Fruit fly (Drosophila melanogaster) whole organism, wandering third instar larva: Measurements from ENCODE around the gene Alg14.
A peak's percentile ranks its signal among the peaks of the same experiment; 100 is the strongest.

Experiments
- CG9705 ChIP-seq: fragments of 200-800 bp; sonication (Bioruptor generic); optimal IDR thresholded peaks from 2 replicates; lab custom pipeline; 2018; ENCODE audit warnings: missing biosample characterization, mild to moderate bottlenecking, missing genetic modification characterization
- CrebA ChIP-seq: fragments of 200-800 bp; sonication (Bioruptor generic); optimal IDR thresholded peaks from 2 replicates; lab custom pipeline; 2016; ENCODE audit warnings: missing biosample characterization, mild to moderate bottlenecking, missing genetic modification characterization, borderline replicate concordance
- Dif ChIP-seq: fragments of 200-275, 200-300 bp; sonication (Bioruptor generic); optimal IDR thresholded peaks from 2 replicates; lab custom pipeline; 2018; ENCODE audit warnings: missing biosample characterization, missing genetic modification characterization; ENCODE audit not compliant: partially characterized antibody
- GATAd ChIP-seq: sonication (Bioruptor generic); optimal IDR thresholded peaks from 2 replicates; lab custom pipeline; 2016; ENCODE audit warnings: missing biosample characterization, missing genetic modification characterization
- HLH106 ChIP-seq: fragments of 200-800 bp; optimal IDR thresholded peaks from 3 replicates; lab custom pipeline; 2019; ENCODE audit warnings: missing biosample characterization, mild to moderate bottlenecking, missing genetic modification characterization, moderate library complexity
- Hnf4 ChIP-seq: fragments of 200-800 bp; sonication (Bioruptor generic); optimal IDR thresholded peaks from 2 replicates; lab custom pipeline; 2016; ENCODE audit warnings: missing biosample characterization, mild to moderate bottlenecking, missing genetic modification characterization
- Hr78 ChIP-seq: fragments of >200 bp; optimal IDR thresholded peaks from 2 replicates; lab custom pipeline; 2017; ENCODE audit warnings: missing biosample characterization, missing genetic modification characterization
- Jra ChIP-seq: sonication (Bioruptor generic); optimal IDR thresholded peaks from 2 replicates; lab custom pipeline; 2016; ENCODE audit warnings: missing biosample characterization, missing genetic modification characterization
- Mio ChIP-seq: sonication (Bioruptor generic); optimal IDR thresholded peaks from 2 replicates; lab custom pipeline; 2016; ENCODE audit warnings: missing biosample characterization, missing genetic modification characterization
- Myc ChIP-seq: fragments of >200 bp; optimal IDR thresholded peaks from 2 replicates; lab custom pipeline; 2017
- N ChIP-seq: fragments of >200 bp; optimal IDR thresholded peaks from 2 replicates; lab custom pipeline; 2018; ENCODE audit warnings: missing biosample characterization, missing external identifiers, missing genetic modification characterization
- OdsH ChIP-seq: fragments of 200-800 bp; sonication (Bioruptor generic); optimal IDR thresholded peaks from 2 replicates; lab custom pipeline; 2016; ENCODE audit warnings: missing biosample characterization, mild to moderate bottlenecking, missing genetic modification characterization
- Rel ChIP-seq, 2 experiments: fragments of 200-800 bp; sonication (Bioruptor generic) in 1 of 2; optimal IDR thresholded peaks; 2 replicates in 1 of 2; 3 replicates in 1 of 2; lab custom pipeline; 2016 to 2019; ENCODE audit warnings: mild to moderate bottlenecking in 2 of 2, missing biosample characterization in 2 of 2, missing genetic modification characterization in 2 of 2, moderate library complexity in 1 of 2
- Sp1 ChIP-seq: fragments of 200-800 bp; sonication (Bioruptor generic); optimal IDR thresholded peaks from 3 replicates; lab custom pipeline; 2019; ENCODE audit warnings: missing biosample characterization, mild to moderate bottlenecking, missing genetic modification characterization, moderate library complexity
- Vsx2 ChIP-seq: fragments of 200-300, 225-300 bp; sonication (Bioruptor generic); optimal IDR thresholded peaks from 2 replicates; lab custom pipeline; 2018; ENCODE audit warnings: missing biosample characterization, missing genetic modification characterization; ENCODE audit not compliant: partially characterized antibody
- dl ChIP-seq, 2 experiments: fragments of 175-275, 200-275 bp in 1 of 2; fragments of 200-275 bp in 1 of 2; sonication (Bioruptor generic); optimal IDR thresholded peaks; lab custom pipeline; 2018; ENCODE audit warnings: mild to moderate bottlenecking in 2 of 2, missing biosample characterization in 2 of 2, missing genetic modification characterization in 2 of 2, moderate library complexity in 2 of 2; ENCODE audit not compliant: partially characterized antibody in 2 of 2, insufficient read depth in 1 of 2
- dmrt93B ChIP-seq: fragments of 200-800 bp; sonication (Bioruptor generic); optimal IDR thresholded peaks from 2 replicates; lab custom pipeline; 2018; ENCODE audit warnings: missing biosample characterization, mild to moderate bottlenecking, missing genetic modification characterization
- ey ChIP-seq: fragments of 200-800 bp; sonication (Bioruptor generic); optimal IDR thresholded peaks from 2 replicates; lab custom pipeline; 2016; ENCODE audit warnings: missing biosample characterization, missing genetic modification characterization
- foxo ChIP-seq, 2 experiments: fragments of 200-800 bp; sonication (Bioruptor generic); optimal IDR thresholded peaks; 2 replicates in 1 of 2; 3 replicates in 1 of 2; lab custom pipeline; 2016 to 2017; ENCODE audit warnings: missing biosample characterization in 2 of 2, missing genetic modification characterization in 2 of 2
- h ChIP-seq: fragments of 200-800 bp; sonication (Bioruptor generic); optimal IDR thresholded peaks from 3 replicates; lab custom pipeline; 2016; ENCODE audit warnings: missing biosample characterization, mild to moderate bottlenecking, missing genetic modification characterization
- jim ChIP-seq: fragments of 175-275, 200-325 bp; sonication (Bioruptor generic); optimal IDR thresholded peaks from 2 replicates; lab custom pipeline; 2016; ENCODE audit warnings: missing biosample characterization, mild to moderate bottlenecking, missing genetic modification characterization
- lola ChIP-seq: fragments of >200 bp; optimal IDR thresholded peaks from 2 replicates; lab custom pipeline; 2017; ENCODE audit warnings: missing biosample characterization, missing genetic modification characterization
- pan ChIP-seq: fragments of >200 bp; optimal IDR thresholded peaks from 2 replicates; lab custom pipeline; 2017
- psq ChIP-seq: fragments of 200-800 bp; sonication (Bioruptor generic); optimal IDR thresholded peaks from 3 replicates; lab custom pipeline; 2017; ENCODE audit warnings: missing biosample characterization, mild to moderate bottlenecking, missing genetic modification characterization, moderate library complexity
- rgr ChIP-seq: fragments of 200-800 bp; sonication (Bioruptor generic); optimal IDR thresholded peaks from 3 replicates; lab custom pipeline; 2016; ENCODE audit warnings: missing biosample characterization, mild to moderate bottlenecking, missing genetic modification characterization
- sage ChIP-seq: fragments of 200-800 bp; sonication (Bioruptor generic); optimal IDR thresholded peaks from 2 replicates; lab custom pipeline; 2016; ENCODE audit warnings: missing biosample characterization, mild to moderate bottlenecking, missing genetic modification characterization
- sv ChIP-seq: fragments of 200-800 bp; sonication (Bioruptor generic); optimal IDR thresholded peaks from 3 replicates; lab custom pipeline; 2016; ENCODE audit warnings: missing biosample characterization, missing genetic modification characterization
- tai ChIP-seq: sonication (Bioruptor generic); optimal IDR thresholded peaks from 2 replicates; lab custom pipeline; 2016; ENCODE audit warnings: missing biosample characterization, missing genetic modification characterization
- usp ChIP-seq: fragments of >200 bp; optimal IDR thresholded peaks from 2 replicates; lab custom pipeline; 2017; ENCODE audit warnings: missing biosample characterization, missing genetic modification characterization
- woc ChIP-seq: sonication (Bioruptor generic); optimal IDR thresholded peaks from 2 replicates; lab custom pipeline; 2016; ENCODE audit warnings: missing biosample characterization, mild to moderate bottlenecking, missing genetic modification characterization

Gene Alg14

dm6 chrX:15453121-15453520 lies 18.8 kb upstream of the Alg14 start, which contains the start of gene CG11655 (continued):
- TF ChIP-seq Hr78, result no peak

dm6 chrX:15462436-15462857 lies 9.5 kb upstream of the Alg14 start, which contains the start of the genes shtd, CG6294 and CG6299:
shtd (minus strand) TSS chrX:15462441.
CG6294 (plus strand) TSS chrX:15462722.
CG6299 (plus strand) TSS chrX:15462722.
- TF ChIP-seq HLH106 (tag; lab: Kevin White, UChicago) (no peak), lola (no peak), sv (GFP tag; lab: Kevin White, UChicago) (peak; percentile 12), Dif (GFP tag; lab: Kevin White, UChicago) (peak; percentile 67), Myc (lab: Kevin White, UChicago) (peak; percentile 71), Vsx2 (peak; percentile 87)

DNA sequence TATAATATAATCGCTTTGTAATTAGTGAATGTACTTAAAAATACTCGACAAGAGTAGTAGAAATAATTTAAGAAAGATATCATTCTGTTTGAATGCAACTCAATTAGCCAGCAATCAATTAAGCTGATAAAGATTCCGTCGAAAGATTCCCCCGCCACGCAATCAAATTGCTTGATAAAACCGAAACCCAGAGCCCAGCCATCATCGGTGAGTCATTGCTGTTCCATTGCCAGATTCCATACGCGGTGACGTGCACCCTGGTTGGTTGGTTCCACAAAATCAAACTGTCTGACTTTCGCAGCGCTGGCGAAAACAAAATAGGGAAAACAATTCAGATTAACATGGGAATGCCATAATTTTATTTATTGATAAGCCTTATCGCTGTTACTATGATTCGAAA lies 7.4 kb upstream of the Alg14 start:
- TF ChIP-seq CrebA (GFP tag; lab: Kevin White, UChicago), result no peak
- TF ChIP-seq Rel (GFP tag; optimal IDR thresholded peaks at IDR 0.05; lab: Kevin White, UChicago), result no peak
- peak; percentile 87 for TF ChIP-seq Rel (tag; optimal IDR thresholded peaks at IDR 0.05; lab: Kevin White, UChicago)
- TF ChIP-seq OdsH (GFP tag; lab: Kevin White, UChicago), result no peak

DNA sequence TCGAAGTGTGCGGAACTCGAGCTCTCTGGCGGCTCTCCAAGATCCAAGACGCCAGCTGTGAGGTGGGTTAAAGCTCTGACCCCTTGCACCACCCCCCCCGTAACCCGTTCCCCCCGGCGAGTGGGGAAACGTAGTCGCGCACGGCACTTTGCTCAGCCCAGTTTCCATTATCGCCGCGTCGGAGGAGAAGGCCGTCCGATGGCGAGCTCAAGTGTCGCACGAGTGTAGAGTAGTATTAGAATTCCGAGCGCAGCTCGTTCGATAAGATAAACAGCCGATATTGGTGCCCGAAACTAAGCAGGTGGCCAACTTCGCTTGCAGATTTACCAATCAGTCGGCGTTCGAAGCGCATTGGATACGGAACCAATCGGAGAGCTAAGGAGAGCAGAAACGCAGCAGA lies 6.6 kb upstream of the Alg14 start:
- no peak for TF ChIP-seq jim
- no peak for TF ChIP-seq woc (GFP tag; lab: Kevin White, UChicago)
- TF ChIP-seq usp (GFP tag; lab: Kevin White, UChicago), result no peak
- TF ChIP-seq Hnf4 (GFP tag; lab: Kevin White, UChicago), result no peak
- TF ChIP-seq Myc (lab: Kevin White, UChicago), result no peak
- no peak for TF ChIP-seq Hr78
- TF ChIP-seq dl (GFP tag; optimal IDR thresholded peaks at IDR 0.05; lab: Kevin White, UChicago; ENCODE audit: insufficient read depth in 1 of 2, partially characterized antibody in 2 of 2), result no peak
- no peak for TF ChIP-seq Sp1 (GFP tag; lab: Kevin White, UChicago)
- TF ChIP-seq CG9705, result no peak
- no peak for TF ChIP-seq OdsH (GFP tag; lab: Kevin White, UChicago)
- no peak for TF ChIP-seq tai (GFP tag; lab: Kevin White, UChicago)
- no peak for TF ChIP-seq dmrt93B (GFP tag; lab: Kevin White, UChicago)
- no peak for TF ChIP-seq rgr (GFP tag; lab: Kevin White, UChicago)
- TF ChIP-seq pan (lab: Kevin White, UChicago), result no peak
- TF ChIP-seq CrebA (GFP tag; lab: Kevin White, UChicago), result no peak
- no peak for TF ChIP-seq GATAd (GFP tag; lab: Kevin White, UChicago)
- TF ChIP-seq N, result no peak
- TF ChIP-seq h (GFP tag; lab: Kevin White, UChicago), result no peak
- no peak for TF ChIP-seq foxo (GFP tag; optimal IDR thresholded peaks at IDR 0.05; lab: Kevin White, UChicago)
- TF ChIP-seq psq (GFP tag; lab: Kevin White, UChicago), result no peak

DNA sequence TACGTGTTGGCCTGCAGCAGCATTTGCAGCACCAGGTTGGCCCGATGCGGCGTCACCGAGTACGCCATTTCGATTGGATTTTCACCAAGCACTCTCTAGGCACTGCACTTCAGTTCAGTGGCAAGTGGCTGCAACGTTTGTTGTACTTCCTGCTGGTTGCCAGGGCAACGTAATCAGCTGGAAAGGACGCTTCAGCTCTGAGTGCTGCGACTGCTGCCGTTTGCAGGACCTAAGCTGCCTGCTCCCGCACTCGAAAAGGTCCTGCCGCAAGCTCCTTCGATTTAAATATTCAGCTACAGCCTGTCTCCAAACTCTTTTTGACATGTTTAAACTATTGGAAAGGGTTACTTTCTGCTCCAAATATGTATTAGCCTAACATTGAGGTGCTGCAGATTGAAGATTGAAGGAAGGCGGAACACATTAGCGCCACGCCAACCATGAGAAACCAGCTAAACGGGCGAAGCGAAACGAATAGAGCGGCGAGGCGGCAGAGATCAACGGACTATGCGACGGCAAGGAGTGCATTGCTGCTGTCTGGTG lies 4.5 kb upstream of the Alg14 start, which contains the start of the genes CG15642 and CG15641:
CG15642 (minus strand) TSS at position 356 of the 540 bp plus-strand sequence.
CG15641 (plus strand) TSS at position 490 of the 540 bp plus-strand sequence.
- TF ChIP-seq Mio (GFP tag; lab: Kevin White, UChicago) (no peak), usp (GFP tag; lab: Kevin White, UChicago) (no peak), dmrt93B (GFP tag; lab: Kevin White, UChicago) (no peak), Sp1 (GFP tag; lab: Kevin White, UChicago) (no peak), HLH106 (tag; lab: Kevin White, UChicago) (no peak), rgr (GFP tag; lab: Kevin White, UChicago) (no peak), N (no peak), lola (no peak), Vsx2 (no peak), Jra (no peak), woc (GFP tag; lab: Kevin White, UChicago) (no peak), ey (no peak), sv (GFP tag; lab: Kevin White, UChicago) (no peak), sage (GFP tag; lab: Kevin White, UChicago) (no peak), psq (GFP tag; lab: Kevin White, UChicago) (no peak), Hnf4 (GFP tag; lab: Kevin White, UChicago) (no peak)
- TF ChIP-seq, all 38 proteins: peak for 0
